Worm (Caenorhabditis elegans) whole organism, L1 larva: ENCODE measurements around the gene C03H5.9.

Experiments used
- C04F5.9 ChIP-seq: sonication (generic microtip); optimal IDR thresholded peaks from 2 replicates; lab custom pipeline; 2016; ENCODE audit warnings: missing genetic modification characterization, missing compliant biosample characterization
- C16A3.4 ChIP-seq: fragments of 150-350 bp; optimal IDR thresholded peaks from 2 replicates; lab custom pipeline; 2014; ENCODE audit warnings: missing biosample characterization, missing genetic modification characterization
- F16B12.6 ChIP-seq: fragments of 150-350 bp; optimal IDR thresholded peaks from 2 replicates; lab custom pipeline; 2014; ENCODE audit warnings: missing biosample characterization, missing genetic modification characterization
- alr-1 ChIP-seq: fragments of 200-800 bp; sonication (Bioruptor generic); optimal IDR thresholded peaks from 2 replicates; lab custom pipeline; 2018; ENCODE audit warnings: borderline replicate concordance, mild to moderate bottlenecking, missing genetic modification characterization, missing compliant biosample characterization
- aly-2 ChIP-seq: fragments of 150-350 bp; optimal IDR thresholded peaks from 2 replicates; lab custom pipeline; 2014; ENCODE audit warnings: missing biosample characterization, missing genetic modification characterization
- ama-1 ChIP-seq: fragments of 150-350 bp; optimal IDR thresholded peaks from 2 replicates; lab custom pipeline; 2014
- ceh-63 ChIP-seq: fragments of 200-800 bp; sonication (Bioruptor generic); optimal IDR thresholded peaks from 2 replicates; lab custom pipeline; 2018; ENCODE audit warnings: mild to moderate bottlenecking, missing genetic modification characterization, missing compliant biosample characterization
- ceh-8 ChIP-seq: fragments of 200-800 bp; sonication (Bioruptor generic); optimal IDR thresholded peaks from 2 replicates; lab custom pipeline; 2018; ENCODE audit warnings: mild to moderate bottlenecking, missing genetic modification characterization, moderate library complexity, missing compliant biosample characterization
- ceh-82 ChIP-seq, 3 experiments: fragments of 150-350 bp in 1 of 3; sonication (generic microtip) in 2 of 3; optimal IDR thresholded peaks; 2 replicates each; lab custom pipeline; 2014 to 2017; ENCODE audit warnings: missing biosample characterization in 3 of 3, missing genetic modification characterization in 3 of 3
- ceh-90 ChIP-seq: sonication (generic microtip); optimal IDR thresholded peaks from 2 replicates; lab custom pipeline; 2016; ENCODE audit warnings: missing genetic modification characterization, missing compliant biosample characterization
- ces-1 ChIP-seq: fragments of 150-350 bp; optimal IDR thresholded peaks from 2 replicates; lab custom pipeline; 2014; ENCODE audit warnings: missing biosample characterization, missing genetic modification reagents, missing genetic modification characterization
- efl-3 ChIP-seq: fragments of 200-800 bp; sonication (Bioruptor generic); optimal IDR thresholded peaks from 2 replicates; lab custom pipeline; 2018; ENCODE audit warnings: mild to moderate bottlenecking, missing genetic modification characterization, missing compliant biosample characterization
- egl-13 ChIP-seq: sonication (generic microtip); optimal IDR thresholded peaks from 2 replicates; lab custom pipeline; 2016; ENCODE audit warnings: missing genotype, missing genetic modification reagents, missing genetic modification characterization, missing compliant biosample characterization
- elt-2 ChIP-seq: sonication (generic microtip); optimal IDR thresholded peaks from 2 replicates; lab custom pipeline; 2016; ENCODE audit warnings: missing genetic modification characterization, mild to moderate bottlenecking, inconsistent platforms, missing compliant biosample characterization, missing genetic modification reagents
- elt-3 ChIP-seq, 6 experiments: fragments of 150-350 bp in 1 of 6; sonication (generic microtip); optimal IDR thresholded peaks; 2 replicates each; lab custom pipeline; 2017 to 2018; ENCODE audit warnings: missing biosample characterization in 6 of 6, missing genetic modification characterization in 6 of 6, inconsistent platforms in 1 of 6
- fkh-10 ChIP-seq: sonication (generic microtip); optimal IDR thresholded peaks from 2 replicates; lab custom pipeline; 2017; ENCODE audit warnings: missing biosample characterization, missing genetic modification reagents, missing genetic modification characterization
- fkh-4 ChIP-seq: sonication (generic microtip); optimal IDR thresholded peaks from 2 replicates; lab custom pipeline; 2016; ENCODE audit warnings: missing compliant biosample characterization, missing genetic modification characterization, borderline replicate concordance
- fos-1 ChIP-seq: fragments of 150-350 bp; optimal IDR thresholded peaks from 2 replicates; lab custom pipeline; 2014; ENCODE audit warnings: missing biosample characterization, missing genetic modification characterization
- hpl-2 ChIP-seq: fragments of 150-350 bp; optimal IDR thresholded peaks from 2 replicates; lab custom pipeline; 2014; ENCODE audit warnings: missing biosample characterization, missing genetic modification reagents, missing genetic modification characterization
- irx-1 ChIP-seq: sonication (generic microtip); optimal IDR thresholded peaks from 2 replicates; lab custom pipeline; 2016; ENCODE audit warnings: missing genetic modification characterization, missing compliant biosample characterization
- jun-1 ChIP-seq: fragments of 150-350 bp; optimal IDR thresholded peaks from 2 replicates; lab custom pipeline; 2014; ENCODE audit warnings: missing biosample characterization, missing genetic modification reagents, missing genetic modification characterization
- lin-13 ChIP-seq: fragments of 150-350 bp; optimal IDR thresholded peaks from 2 replicates; lab custom pipeline; 2014; ENCODE audit warnings: missing biosample characterization, missing genetic modification reagents, missing genetic modification characterization
- lin-14 ChIP-seq: fragments of 200-800 bp; sonication (Bioruptor generic); optimal IDR thresholded peaks from 2 replicates; lab custom pipeline; 2018; ENCODE audit warnings: mild to moderate bottlenecking, missing genetic modification characterization, moderate library complexity, missing compliant biosample characterization
- lin-15B ChIP-seq: fragments of 150-350 bp; sonication (generic microtip); optimal IDR thresholded peaks from 3 replicates; lab custom pipeline; 2014; ENCODE audit warnings: missing biosample characterization, missing genetic modification characterization
- lsy-2 ChIP-seq, 2 experiments: fragments of 150-350 bp; optimal IDR thresholded peaks; 2 replicates each; lab custom pipeline; 2014; ENCODE audit warnings: missing biosample characterization in 2 of 2, missing genetic modification characterization in 2 of 2
- mab-9 ChIP-seq: fragments of 200-800 bp; sonication (Bioruptor generic); IDR thresholded peaks from 2 replicates; pipeline ENCODE4 v1.3.6; 2022; ENCODE audit warnings: missing genetic modification reagents, missing genetic modification characterization, missing compliant biosample characterization
- mep-1 ChIP-seq: fragments of 150-350 bp; optimal IDR thresholded peaks from 2 replicates; lab custom pipeline; 2014; ENCODE audit warnings: missing biosample characterization, missing genetic modification characterization
- nhr-11 ChIP-seq: fragments of 150-350 bp; optimal IDR thresholded peaks from 2 replicates; lab custom pipeline; 2014; ENCODE audit warnings: missing biosample characterization, missing genetic modification characterization
- nhr-19 ChIP-seq: fragments of 200-800 bp; sonication (Bioruptor generic); conservative IDR thresholded peaks from 2 replicates; pipeline ENCODE4 v1.3.6; 2022; ENCODE audit warnings: missing genetic modification characterization, missing compliant biosample characterization
- nhr-20 ChIP-seq: sonication (generic microtip); optimal IDR thresholded peaks from 2 replicates; lab custom pipeline; 2016; ENCODE audit warnings: mild to moderate bottlenecking, missing genetic modification characterization, missing compliant biosample characterization
- nhr-28 ChIP-seq: fragments of 150-350 bp; optimal IDR thresholded peaks from 2 replicates; lab custom pipeline; 2014; ENCODE audit warnings: missing biosample characterization, missing genetic modification characterization
- nhr-47 ChIP-seq: sonication (generic microtip); optimal IDR thresholded peaks from 2 replicates; lab custom pipeline; 2016; ENCODE audit warnings: mild to moderate bottlenecking, missing genetic modification characterization, moderate library complexity, missing compliant biosample characterization
- nhr-76 ChIP-seq: sonication (generic microtip); optimal IDR thresholded peaks from 2 replicates; lab custom pipeline; 2017; ENCODE audit warnings: missing biosample characterization, missing genetic modification characterization
- nhr-77 ChIP-seq: fragments of 150-350 bp; optimal IDR thresholded peaks from 2 replicates; lab custom pipeline; 2014; ENCODE audit warnings: missing biosample characterization, missing genetic modification characterization
- nhr-84 ChIP-seq: sonication (generic microtip); optimal IDR thresholded peaks from 2 replicates; lab custom pipeline; 2017; ENCODE audit warnings: missing biosample characterization, missing genetic modification characterization
- nhr-90 ChIP-seq: sonication (generic microtip); optimal IDR thresholded peaks from 2 replicates; lab custom pipeline; 2016; ENCODE audit warnings: mild to moderate bottlenecking, missing genetic modification characterization, missing compliant biosample characterization; ENCODE audit not compliant: poor library complexity
- pag-3 ChIP-seq: sonication (generic microtip); optimal IDR thresholded peaks from 2 replicates; lab custom pipeline; 2017; ENCODE audit warnings: missing genetic modification characterization, mild to moderate bottlenecking, missing compliant biosample characterization, antibody characterized with exemption, borderline replicate concordance; ENCODE audit not compliant: insufficient read depth
- pqm-1 ChIP-seq: sonication (generic microtip); optimal IDR thresholded peaks from 3 replicates; lab custom pipeline; 2017; ENCODE audit warnings: missing biosample characterization, missing genetic modification characterization
- tbx-2 ChIP-seq: sonication (generic microtip); optimal IDR thresholded peaks from 2 replicates; lab custom pipeline; 2016; ENCODE audit warnings: missing genetic modification characterization, missing compliant biosample characterization
- tlp-1 ChIP-seq: fragments of 150-350 bp; optimal IDR thresholded peaks from 2 replicates; lab custom pipeline; 2014; ENCODE audit warnings: missing biosample characterization, missing genetic modification characterization
- unc-98 ChIP-seq: fragments of 200-800 bp; sonication (Bioruptor generic); IDR thresholded peaks from 2 replicates; pipeline ENCODE4 v1.3.6; 2022; ENCODE audit warnings: missing genetic modification characterization, missing compliant biosample characterization
- vab-15 ChIP-seq: sonication (generic microtip); optimal IDR thresholded peaks from 2 replicates; lab custom pipeline; 2017; ENCODE audit warnings: missing genotype, mild to moderate bottlenecking, missing genetic modification characterization, missing compliant biosample characterization
- xbp-1 ChIP-seq: sonication (generic microtip); optimal IDR thresholded peaks from 2 replicates; lab custom pipeline; 2016; ENCODE audit warnings: missing genetic modification characterization, missing compliant biosample characterization
- zip-4 ChIP-seq: fragments of 200-800 bp; sonication (Bioruptor generic); optimal IDR thresholded peaks from 2 replicates; lab custom pipeline; 2018; ENCODE audit warnings: mild to moderate bottlenecking, missing genetic modification characterization, moderate library complexity, missing compliant biosample characterization
- ztf-11 ChIP-seq, 2 experiments: sonication (generic microtip); optimal IDR thresholded peaks; 2 replicates each; lab custom pipeline; 2016 to 2017; ENCODE audit warnings: missing genetic modification characterization in 2 of 2, missing biosample characterization in 1 of 2, missing compliant biosample characterization in 1 of 2

The C03H5.9 gene

DNA sequence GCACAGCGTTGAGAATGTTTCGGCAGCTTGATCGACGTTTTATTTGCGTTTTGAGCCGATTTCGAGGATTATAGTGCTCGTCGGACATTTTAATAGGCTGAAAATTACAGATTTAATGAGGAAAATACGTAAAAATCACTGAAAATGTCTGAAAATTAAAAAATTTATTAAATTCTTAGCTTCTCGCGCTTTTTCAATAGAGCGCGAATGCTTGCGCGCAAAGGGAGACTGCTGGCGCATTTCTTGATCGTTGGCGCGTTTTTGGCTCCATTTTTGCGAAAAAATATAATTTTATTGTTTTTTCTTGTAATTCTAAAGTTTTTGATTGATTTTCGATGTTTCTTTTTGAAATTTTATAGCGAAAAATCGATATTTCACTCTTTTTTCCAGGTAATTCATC is 32.4 kb downstream of the C03H5.9 start, which contains the start of the genes dnsn-1 and C24H12.4 (continued):
- TF ChIP-seq irx-1 (tag; lab: Kevin White, UChicago) (peak; percentile 93), nhr-77 (tag; lab: Kevin White, UChicago) (peak; percentile 79), lin-14 (GFP tag; lab: Kevin White, UChicago) (peak; percentile 94), mep-1 (peak; percentile 99), elt-2 (tag; lab: Kevin White, UChicago) (peak; percentile 75), nhr-20 (tag; lab: Kevin White, UChicago) (peak; percentile 96), tlp-1 (tag; lab: Kevin White, UChicago) (no peak), xbp-1 (tag; lab: Kevin White, UChicago) (peak; percentile 95), C16A3.4 (tag; lab: Kevin White, UChicago) (peak; percentile 96), nhr-90 (peak; percentile 97), jun-1 (tag; lab: Kevin White, UChicago) (peak; percentile 88), fkh-10 (GFP tag; lab: Kevin White, UChicago) (peak; percentile 92), lsy-2 (tag; optimal IDR thresholded peaks at IDR 0.05; lab: Kevin White, UChicago) (peak; percentile 96 to 97), aly-2 (tag; lab: Kevin White, UChicago) (peak; percentile 83), fkh-4 (peak; percentile 31), ceh-8 (GFP tag; lab: Kevin White, UChicago) (peak; percentile 83), pag-3 (tag; lab: Kevin White, UChicago) (peak; percentile 31), fos-1 (tag; lab: Kevin White, UChicago) (peak; percentile 84), ceh-63 (GFP tag; lab: Kevin White, UChicago) (no peak), ama-1 (peak; percentile 65), nhr-11 (tag; lab: Kevin White, UChicago) (peak; percentile 57), lin-13 (GFP tag; lab: Kevin White, UChicago) (peak; percentile 93), egl-13 (tag; lab: Kevin White, UChicago) (peak; percentile 94), ceh-90 (peak; percentile 29), efl-3 (GFP tag; lab: Kevin White, UChicago) (peak; percentile 71), nhr-76 (no peak), nhr-28 (tag; lab: Kevin White, UChicago) (no peak), F16B12.6 (tag; lab: Kevin White, UChicago) (peak; percentile 74), ces-1 (no peak), mab-9 (peak; percentile 86), hpl-2 (GFP tag; lab: Kevin White, UChicago) (peak; percentile 54), ceh-82 (tag; optimal IDR thresholded peaks at IDR 0.05; lab: Kevin White, UChicago) (peak; percentile 96 to 98 (median 97)), ztf-11 (tag; optimal IDR thresholded peaks at IDR 0.05; lab: Kevin White, UChicago) (peak in 1 of 2 experiments; percentile 82), nhr-19 (peak; percentile 95), pqm-1 (no peak), zip-4 (GFP tag; lab: Kevin White, UChicago) (peak; percentile 86), vab-15 (tag; lab: Kevin White, UChicago) (peak; percentile 44), lin-15B (peak; percentile 97), C04F5.9 (tag; lab: Kevin White, UChicago) (peak; percentile 87), unc-98 (GFP tag; lab: Robert Waterston, UW) (peak; percentile 62; the same call in 1 of the 2 replicates), nhr-47 (tag; lab: Kevin White, UChicago) (peak; percentile 98), elt-3 (tag; optimal IDR thresholded peaks at IDR 0.05; lab: Kevin White, UChicago) (peak in 5 of 6 experiments; percentile 35 to 97 (median 63)), nhr-84 (tag; lab: Kevin White, UChicago) (no peak), tbx-2 (peak; percentile 98), alr-1 (no peak)
- TF ChIP-seq, all 84 proteins: peak for 68
